Fruit fly (Drosophila melanogaster) whole organism, wandering third instar larva: ENCODE data around the gene eIF3d1.

ENCODE experiments used
- Abd-B ChIP-seq: fragments of >200 bp; optimal IDR thresholded peaks from 2 replicates; lab custom pipeline; 2017; ENCODE audit warnings: missing biosample characterization, missing genetic modification characterization
- CG32264 ChIP-seq: fragments of 200-800 bp; sonication (Bioruptor generic); optimal IDR thresholded peaks from 2 replicates; lab custom pipeline; 2016; ENCODE audit warnings: missing biosample characterization, missing genetic modification characterization
- CG9705 ChIP-seq: fragments of 200-800 bp; sonication (Bioruptor generic); optimal IDR thresholded peaks from 2 replicates; lab custom pipeline; 2018; ENCODE audit warnings: missing biosample characterization, mild to moderate bottlenecking, missing genetic modification characterization
- Dfd ChIP-seq: fragments of >200 bp; optimal IDR thresholded peaks from 2 replicates; lab custom pipeline; 2017; ENCODE audit warnings: missing biosample characterization, missing genetic modification characterization
- Dif ChIP-seq: fragments of 200-275, 200-300 bp; sonication (Bioruptor generic); optimal IDR thresholded peaks from 2 replicates; lab custom pipeline; 2018; ENCODE audit warnings: missing biosample characterization, missing genetic modification characterization; ENCODE audit not compliant: partially characterized antibody
- GATAd ChIP-seq: sonication (Bioruptor generic); optimal IDR thresholded peaks from 2 replicates; lab custom pipeline; 2016; ENCODE audit warnings: missing biosample characterization, missing genetic modification characterization
- HLH106 ChIP-seq: fragments of 200-800 bp; optimal IDR thresholded peaks from 3 replicates; lab custom pipeline; 2019; ENCODE audit warnings: missing biosample characterization, mild to moderate bottlenecking, missing genetic modification characterization, moderate library complexity
- Hnf4 ChIP-seq: fragments of 200-800 bp; sonication (Bioruptor generic); optimal IDR thresholded peaks from 2 replicates; lab custom pipeline; 2016; ENCODE audit warnings: missing biosample characterization, mild to moderate bottlenecking, missing genetic modification characterization
- Hr78 ChIP-seq: fragments of >200 bp; optimal IDR thresholded peaks from 2 replicates; lab custom pipeline; 2017; ENCODE audit warnings: missing biosample characterization, missing genetic modification characterization
- Hr83 ChIP-seq: fragments of 200-300 bp; sonication (Bioruptor generic); optimal IDR thresholded peaks from 2 replicates; lab custom pipeline; 2016; ENCODE audit warnings: missing biosample characterization, mild to moderate bottlenecking, missing genetic modification characterization, moderate library complexity; ENCODE audit not compliant: poor library complexity, severe bottlenecking
- Jra ChIP-seq: sonication (Bioruptor generic); optimal IDR thresholded peaks from 2 replicates; lab custom pipeline; 2016; ENCODE audit warnings: missing biosample characterization, missing genetic modification characterization
- Mio ChIP-seq: sonication (Bioruptor generic); optimal IDR thresholded peaks from 2 replicates; lab custom pipeline; 2016; ENCODE audit warnings: missing biosample characterization, missing genetic modification characterization
- Myc ChIP-seq: fragments of >200 bp; optimal IDR thresholded peaks from 2 replicates; lab custom pipeline; 2017
- N ChIP-seq: fragments of >200 bp; optimal IDR thresholded peaks from 2 replicates; lab custom pipeline; 2018; ENCODE audit warnings: missing biosample characterization, missing external identifiers, missing genetic modification characterization
- OdsH ChIP-seq: fragments of 200-800 bp; sonication (Bioruptor generic); optimal IDR thresholded peaks from 2 replicates; lab custom pipeline; 2016; ENCODE audit warnings: missing biosample characterization, mild to moderate bottlenecking, missing genetic modification characterization
- Rel ChIP-seq, 2 experiments: fragments of 200-800 bp; sonication (Bioruptor generic) in 1 of 2; optimal IDR thresholded peaks; 2 replicates in 1 of 2; 3 replicates in 1 of 2; lab custom pipeline; 2016 to 2019; ENCODE audit warnings: mild to moderate bottlenecking in 2 of 2, missing biosample characterization in 2 of 2, missing genetic modification characterization in 2 of 2, moderate library complexity in 1 of 2
- Sp1 ChIP-seq: fragments of 200-800 bp; sonication (Bioruptor generic); optimal IDR thresholded peaks from 3 replicates; lab custom pipeline; 2019; ENCODE audit warnings: missing biosample characterization, mild to moderate bottlenecking, missing genetic modification characterization, moderate library complexity
- Vsx2 ChIP-seq: fragments of 200-300, 225-300 bp; sonication (Bioruptor generic); optimal IDR thresholded peaks from 2 replicates; lab custom pipeline; 2018; ENCODE audit warnings: missing biosample characterization, missing genetic modification characterization; ENCODE audit not compliant: partially characterized antibody
- br ChIP-seq: fragments of 200-800 bp; sonication (Bioruptor generic); optimal IDR thresholded peaks from 2 replicates; lab custom pipeline; 2016; ENCODE audit warnings: missing biosample characterization, missing genetic modification characterization
- brk ChIP-seq: fragments of 200-800 bp; sonication (Bioruptor generic); optimal IDR thresholded peaks from 2 replicates; lab custom pipeline; 2016; ENCODE audit warnings: missing biosample characterization, mild to moderate bottlenecking, missing genetic modification characterization
- dl ChIP-seq, 2 experiments: fragments of 175-275, 200-275 bp in 1 of 2; fragments of 200-275 bp in 1 of 2; sonication (Bioruptor generic); optimal IDR thresholded peaks; lab custom pipeline; 2018; ENCODE audit warnings: mild to moderate bottlenecking in 2 of 2, missing biosample characterization in 2 of 2, missing genetic modification characterization in 2 of 2, moderate library complexity in 2 of 2; ENCODE audit not compliant: partially characterized antibody in 2 of 2, insufficient read depth in 1 of 2
- dmrt93B ChIP-seq: fragments of 200-800 bp; sonication (Bioruptor generic); optimal IDR thresholded peaks from 2 replicates; lab custom pipeline; 2018; ENCODE audit warnings: missing biosample characterization, mild to moderate bottlenecking, missing genetic modification characterization
- dsf ChIP-seq: sonication (Bioruptor generic); optimal IDR thresholded peaks from 2 replicates; lab custom pipeline; 2016; ENCODE audit warnings: missing biosample characterization, missing genetic modification characterization, borderline replicate concordance
- ey ChIP-seq: fragments of 200-800 bp; sonication (Bioruptor generic); optimal IDR thresholded peaks from 2 replicates; lab custom pipeline; 2016; ENCODE audit warnings: missing biosample characterization, missing genetic modification characterization
- foxo ChIP-seq, 2 experiments: fragments of 200-800 bp; sonication (Bioruptor generic); optimal IDR thresholded peaks; 2 replicates in 1 of 2; 3 replicates in 1 of 2; lab custom pipeline; 2016 to 2017; ENCODE audit warnings: missing biosample characterization in 2 of 2, missing genetic modification characterization in 2 of 2
- fru ChIP-seq: fragments of 200-800 bp; sonication (Bioruptor generic); optimal IDR thresholded peaks from 3 replicates; lab custom pipeline; 2016; ENCODE audit warnings: missing biosample characterization, mild to moderate bottlenecking, missing genetic modification characterization
- h ChIP-seq: fragments of 200-800 bp; sonication (Bioruptor generic); optimal IDR thresholded peaks from 3 replicates; lab custom pipeline; 2016; ENCODE audit warnings: missing biosample characterization, mild to moderate bottlenecking, missing genetic modification characterization
- jim ChIP-seq: fragments of 175-275, 200-325 bp; sonication (Bioruptor generic); optimal IDR thresholded peaks from 2 replicates; lab custom pipeline; 2016; ENCODE audit warnings: missing biosample characterization, mild to moderate bottlenecking, missing genetic modification characterization
- lola ChIP-seq: fragments of >200 bp; optimal IDR thresholded peaks from 2 replicates; lab custom pipeline; 2017; ENCODE audit warnings: missing biosample characterization, missing genetic modification characterization
- pan ChIP-seq: fragments of >200 bp; optimal IDR thresholded peaks from 2 replicates; lab custom pipeline; 2017
- psq ChIP-seq: fragments of 200-800 bp; sonication (Bioruptor generic); optimal IDR thresholded peaks from 3 replicates; lab custom pipeline; 2017; ENCODE audit warnings: missing biosample characterization, mild to moderate bottlenecking, missing genetic modification characterization, moderate library complexity
- rgr ChIP-seq: fragments of 200-800 bp; sonication (Bioruptor generic); optimal IDR thresholded peaks from 3 replicates; lab custom pipeline; 2016; ENCODE audit warnings: missing biosample characterization, mild to moderate bottlenecking, missing genetic modification characterization
- sage ChIP-seq: fragments of 200-800 bp; sonication (Bioruptor generic); optimal IDR thresholded peaks from 2 replicates; lab custom pipeline; 2016; ENCODE audit warnings: missing biosample characterization, mild to moderate bottlenecking, missing genetic modification characterization
- sv ChIP-seq: fragments of 200-800 bp; sonication (Bioruptor generic); optimal IDR thresholded peaks from 3 replicates; lab custom pipeline; 2016; ENCODE audit warnings: missing biosample characterization, missing genetic modification characterization
- tai ChIP-seq: sonication (Bioruptor generic); optimal IDR thresholded peaks from 2 replicates; lab custom pipeline; 2016; ENCODE audit warnings: missing biosample characterization, missing genetic modification characterization
- usp ChIP-seq: fragments of >200 bp; optimal IDR thresholded peaks from 2 replicates; lab custom pipeline; 2017; ENCODE audit warnings: missing biosample characterization, missing genetic modification characterization
- woc ChIP-seq: sonication (Bioruptor generic); optimal IDR thresholded peaks from 2 replicates; lab custom pipeline; 2016; ENCODE audit warnings: missing biosample characterization, mild to moderate bottlenecking, missing genetic modification characterization

Gene eIF3d1

DNA sequence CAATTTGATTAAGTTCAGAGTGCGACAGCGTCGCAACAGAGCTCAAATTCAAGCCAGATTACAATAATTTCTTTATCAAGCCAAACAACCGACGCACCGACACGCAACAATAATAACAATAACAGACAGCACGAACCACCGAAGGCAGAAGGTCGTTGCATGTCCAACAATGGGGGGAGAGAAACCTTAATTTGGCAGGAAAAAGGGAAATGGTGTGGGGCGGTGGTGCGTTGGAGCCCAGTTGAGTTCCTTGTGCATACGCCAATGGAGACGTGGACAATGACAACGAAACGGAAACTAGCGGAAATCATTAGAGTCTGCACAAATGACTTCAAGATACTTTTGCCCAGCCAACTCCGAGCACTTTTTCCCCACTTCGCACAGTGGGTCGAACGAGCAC is 40.3 kb upstream of the eIF3d1 start:
- TF ChIP-seq lola (GFP tag; lab: Kevin White, UChicago) (no peak), pan (lab: Kevin White, UChicago) (no peak), Rel (GFP tag; optimal IDR thresholded peaks at IDR 0.05; lab: Kevin White, UChicago) (no peak), Rel (tag; optimal IDR thresholded peaks at IDR 0.05; lab: Kevin White, UChicago) (no peak), fru (GFP tag; lab: Kevin White, UChicago) (no peak), CG9705 (GFP tag; lab: Kevin White, UChicago) (no peak), Jra (no peak), Vsx2 (GFP tag; lab: Kevin White, UChicago) (no peak), Dfd (no peak), dl (GFP tag; optimal IDR thresholded peaks at IDR 0.05; lab: Kevin White, UChicago; ENCODE audit: insufficient read depth in 1 of 2, partially characterized antibody in 2 of 2) (no peak), tai (GFP tag; lab: Kevin White, UChicago) (no peak), sage (no peak), ey (GFP tag; lab: Kevin White, UChicago) (no peak), Mio (GFP tag; lab: Kevin White, UChicago) (no peak), Abd-B (no peak), brk (GFP tag; lab: Kevin White, UChicago) (no peak), dmrt93B (GFP tag; lab: Kevin White, UChicago) (no peak), rgr (GFP tag; lab: Kevin White, UChicago) (no peak), N (GFP tag; lab: Kevin White, UChicago) (no peak)

DNA sequence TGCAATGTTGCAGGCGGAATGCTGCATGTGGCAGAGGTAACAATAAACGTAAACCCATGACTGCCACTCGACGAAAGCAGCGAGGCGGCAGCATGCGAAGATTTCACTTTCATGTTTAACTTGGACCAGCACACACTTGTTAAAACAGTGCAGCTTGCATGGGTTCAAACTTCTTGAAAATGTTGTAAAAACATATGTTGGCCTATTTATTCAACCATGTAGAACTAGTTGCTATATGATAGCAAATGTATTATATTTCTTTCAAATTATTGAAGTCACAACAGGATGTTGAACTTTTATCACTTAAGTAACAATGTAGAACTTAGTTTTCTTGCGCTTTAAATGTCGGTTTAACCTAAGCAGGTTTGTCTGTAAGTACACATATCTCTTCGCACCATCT is 37.0 kb upstream of the eIF3d1 start:
- TF ChIP-seq Hr78 (GFP tag; lab: Kevin White, UChicago), result no peak
- TF ChIP-seq pan (lab: Kevin White, UChicago), result no peak

DNA sequence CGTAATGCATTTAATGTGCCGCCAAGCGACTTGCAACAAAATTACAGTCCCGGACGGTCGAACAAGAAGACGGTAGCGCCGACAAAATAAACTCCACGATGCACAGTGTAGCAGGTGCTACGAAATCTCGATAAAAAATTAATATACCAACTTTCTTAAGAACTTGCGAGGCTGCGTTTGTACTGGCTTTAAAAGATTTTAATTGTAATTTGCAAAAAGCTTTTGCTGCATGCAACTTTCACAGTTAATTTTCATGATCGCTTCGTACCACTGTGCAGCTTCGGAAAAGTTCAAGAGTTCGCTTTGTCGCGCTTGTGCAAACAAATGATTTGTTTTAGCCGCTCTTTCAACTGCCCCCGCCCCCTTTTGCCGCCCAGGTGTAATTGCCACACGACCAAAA is 33.7 kb upstream of the eIF3d1 start:
- TF ChIP-seq Hr78 (GFP tag; lab: Kevin White, UChicago) (no peak), br (GFP tag; lab: Kevin White, UChicago) (peak; percentile 41), HLH106 (peak; percentile 28), usp (GFP tag; lab: Kevin White, UChicago) (no peak), Hr83 (GFP tag; lab: Kevin White, UChicago) (no peak), N (GFP tag; lab: Kevin White, UChicago) (no peak), GATAd (GFP tag; lab: Kevin White, UChicago) (no peak), lola (GFP tag; lab: Kevin White, UChicago) (no peak), brk (GFP tag; lab: Kevin White, UChicago) (no peak), OdsH (GFP tag; lab: Kevin White, UChicago) (peak; percentile 44), Sp1 (GFP tag; lab: Kevin White, UChicago) (no peak), Jra (no peak), CG32264 (GFP tag; lab: Kevin White, UChicago) (no peak), sv (GFP tag; lab: Kevin White, UChicago) (peak; percentile 66), Abd-B (no peak), Dfd (no peak), pan (lab: Kevin White, UChicago) (no peak), foxo (GFP tag; optimal IDR thresholded peaks at IDR 0.05; lab: Kevin White, UChicago) (peak in 1 of 2 experiments; percentile 59), ey (GFP tag; lab: Kevin White, UChicago) (peak; percentile 54), dsf (no peak), jim (GFP tag; lab: Kevin White, UChicago) (no peak), fru (GFP tag; lab: Kevin White, UChicago) (peak; percentile 41), sage (no peak), Hnf4 (GFP tag; lab: Kevin White, UChicago) (peak; percentile 15), Myc (lab: Kevin White, UChicago) (no peak), Dif (GFP tag; lab: Kevin White, UChicago) (no peak), tai (GFP tag; lab: Kevin White, UChicago) (no peak), Rel (GFP tag; optimal IDR thresholded peaks at IDR 0.05; lab: Kevin White, UChicago) (no peak), Rel (tag; optimal IDR thresholded peaks at IDR 0.05; lab: Kevin White, UChicago) (no peak), h (GFP tag; lab: Kevin White, UChicago) (peak; percentile 71), Mio (GFP tag; lab: Kevin White, UChicago) (no peak), dl (GFP tag; optimal IDR thresholded peaks at IDR 0.05; lab: Kevin White, UChicago; ENCODE audit: insufficient read depth in 1 of 2, partially characterized antibody in 2 of 2) (no peak), woc (GFP tag; lab: Kevin White, UChicago) (no peak), psq (GFP tag; lab: Kevin White, UChicago) (no peak), CG9705 (GFP tag; lab: Kevin White, UChicago) (no peak), rgr (GFP tag; lab: Kevin White, UChicago) (peak; percentile 65), dmrt93B (GFP tag; lab: Kevin White, UChicago) (peak; percentile 21)
